Fruit fly (Drosophila melanogaster) ovary, adult (tissue): ENCODE results near the gene CG7290.

ENCODE experiments used
- CG17801 ChIP-seq: fragments of 200-800 bp; optimal IDR thresholded peaks from 2 replicates; lab custom pipeline; 2019; ENCODE audit warnings: missing biosample characterization, mild to moderate bottlenecking, missing genetic modification characterization, moderate library complexity; ENCODE audit not compliant: partially characterized antibody

The CG7290 gene

DNA sequence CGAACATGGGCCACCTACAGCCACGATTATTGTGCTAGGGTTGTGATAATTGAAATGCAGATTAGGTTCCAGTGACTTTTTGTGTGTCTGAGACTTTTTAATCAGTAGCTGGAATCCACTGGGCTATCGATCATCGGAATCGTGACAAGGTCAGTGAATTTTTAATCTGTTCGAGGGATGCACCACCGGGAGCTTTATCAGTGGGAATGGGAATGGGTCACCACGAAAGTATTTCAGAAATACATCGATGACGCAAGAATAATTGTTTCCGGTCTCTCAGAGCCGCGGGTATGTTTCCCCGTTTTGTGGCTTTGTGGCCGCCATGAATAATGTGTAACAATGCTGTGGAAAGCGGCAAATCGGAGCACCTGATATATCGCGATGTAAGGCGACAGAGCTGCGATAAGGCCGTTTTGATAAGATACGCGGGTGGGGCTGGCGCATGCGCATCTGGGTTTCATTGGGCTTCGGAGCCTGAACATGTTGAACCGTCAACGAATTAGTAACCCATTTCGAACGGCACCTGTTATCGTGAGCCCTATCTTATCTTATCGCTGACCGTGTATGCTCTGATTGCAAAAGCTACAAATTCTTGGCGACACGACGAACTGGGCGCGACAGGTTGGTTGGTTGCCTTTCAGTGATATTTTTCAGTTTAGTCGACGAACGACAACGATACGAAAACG, 17.8 kb downstream of the CG7290 start, which contains the start of gene Ssk:
Ssk (plus strand) TSS at position 638 of the 686 bp plus-strand sequence.
- peak; percentile 22 for TF ChIP-seq CG17801 (GFP tag; lab: Kevin White, UChicago)

DNA sequence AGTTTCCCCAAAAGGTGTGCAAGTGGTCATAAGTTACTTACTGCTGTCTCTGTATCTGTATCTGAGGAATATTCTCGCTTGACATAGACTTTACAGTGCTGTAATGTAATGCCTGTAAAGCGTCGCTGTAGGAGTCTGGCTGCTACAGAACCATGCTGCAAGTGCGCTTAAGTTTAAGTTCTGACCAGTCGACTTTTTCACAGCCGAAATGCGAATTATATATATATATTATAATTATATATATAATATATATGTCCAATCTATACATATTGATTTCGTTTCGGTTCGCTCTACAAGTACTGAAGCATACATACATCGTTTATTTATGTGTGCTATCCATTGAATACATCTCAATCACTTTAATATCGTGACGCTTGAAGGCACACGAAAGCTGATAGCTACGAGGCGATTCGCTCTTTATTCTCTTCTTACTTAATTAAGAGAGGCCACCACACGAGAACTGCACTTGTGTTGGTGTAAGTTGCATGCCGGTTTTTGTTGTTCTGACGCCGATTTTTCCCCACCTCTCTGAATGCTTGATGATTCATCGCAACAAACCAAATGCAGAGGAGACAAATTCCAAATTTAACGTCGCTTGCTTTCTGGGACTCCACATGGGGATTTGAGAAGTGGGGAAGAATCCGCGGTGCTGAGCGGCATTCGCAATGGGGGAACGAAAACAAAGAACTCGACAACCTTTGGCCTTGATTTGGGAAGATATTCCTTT, 19.4 kb downstream of the CG7290 start:
- no peak for TF ChIP-seq CG17801 (GFP tag; lab: Kevin White, UChicago)

DNA sequence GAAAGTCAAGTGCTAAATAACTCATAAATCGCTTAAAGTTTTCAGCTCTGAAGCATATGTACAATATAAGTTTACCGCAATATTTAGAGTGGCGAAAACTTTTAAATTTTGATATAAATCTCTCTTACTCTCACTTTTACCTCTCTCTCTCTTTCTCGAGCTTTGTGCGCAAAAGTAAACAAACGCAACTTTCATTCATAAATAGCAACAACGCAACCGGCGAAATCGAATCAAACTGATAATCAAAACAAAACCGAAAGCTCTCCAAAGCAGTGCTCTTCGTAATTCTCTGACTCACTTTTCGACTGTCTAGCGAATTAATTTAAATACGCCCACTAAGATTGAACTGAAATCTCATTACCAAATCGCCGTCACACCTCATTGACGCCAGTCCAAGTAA, 20.0 kb downstream of the CG7290 start:
- TF ChIP-seq CG17801 (GFP tag; lab: Kevin White, UChicago) = no peak

DNA sequence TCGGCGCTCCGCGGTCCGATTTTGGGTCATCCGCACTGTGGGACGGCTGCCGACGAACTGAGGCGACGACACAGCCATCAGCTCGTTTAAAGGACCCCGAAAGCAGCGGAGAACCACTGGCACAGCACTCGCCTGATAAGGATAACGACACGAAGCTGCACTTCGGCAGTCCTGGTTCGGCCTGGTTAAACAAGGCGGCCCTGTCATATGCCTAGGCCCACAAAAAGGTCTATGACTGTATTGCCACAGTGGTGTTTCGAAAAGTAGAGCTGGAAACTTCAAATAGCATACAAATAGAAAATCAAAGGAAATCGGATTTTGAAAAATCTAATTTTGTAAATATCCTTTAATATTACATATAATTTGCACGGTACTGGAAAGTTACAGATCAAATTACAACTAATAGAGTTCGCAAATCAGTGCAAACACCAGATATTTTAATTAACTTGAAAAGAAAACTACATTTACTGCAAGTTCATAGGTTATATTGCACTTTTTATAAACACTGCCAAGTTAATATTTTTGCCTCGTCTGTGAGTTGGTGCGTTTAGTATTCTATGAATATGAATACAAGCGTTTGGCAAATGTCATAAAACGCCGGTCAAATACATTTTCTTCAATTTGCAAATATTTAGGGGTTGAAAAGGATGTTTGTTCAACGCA, 20.5 kb downstream of the CG7290 start:
- TF ChIP-seq CG17801 (GFP tag; lab: Kevin White, UChicago) = no peak

DNA sequence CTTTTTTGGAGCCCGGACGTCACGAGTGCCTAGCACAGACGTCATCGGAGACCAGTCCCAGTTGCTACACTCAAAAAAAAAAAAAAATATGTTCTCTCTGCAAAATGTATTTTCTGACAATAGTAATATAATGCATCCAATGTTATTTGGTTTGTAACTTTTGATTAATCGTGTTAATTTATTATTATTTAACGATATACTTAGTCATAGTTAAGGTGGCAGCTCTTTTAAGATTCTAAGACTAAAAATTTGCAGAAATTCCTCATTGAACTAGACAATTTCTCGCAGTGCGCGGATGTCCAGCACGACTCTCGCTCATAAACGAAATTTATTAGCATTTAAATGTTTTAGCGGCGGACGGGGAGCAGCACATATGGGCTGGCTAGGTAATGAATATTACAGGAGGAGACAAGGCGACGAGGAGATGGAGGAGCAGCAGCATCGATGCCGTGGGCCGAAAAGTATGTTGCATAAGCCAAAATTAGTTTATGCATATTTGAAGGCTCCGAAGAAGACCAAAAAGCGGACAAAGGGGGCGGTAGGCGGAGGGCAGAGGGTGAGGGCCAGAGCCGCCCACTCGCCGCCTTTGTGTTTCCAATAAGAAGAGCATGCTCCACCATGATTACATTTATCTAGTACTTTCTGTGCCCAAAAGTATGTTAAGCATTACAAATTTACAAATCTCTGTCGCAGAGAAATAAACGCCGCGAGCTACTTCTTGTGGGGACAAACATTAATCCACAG, 22.3 kb downstream of the CG7290 start:
- TF ChIP-seq CG17801 (GFP tag; lab: Kevin White, UChicago) = no peak

DNA sequence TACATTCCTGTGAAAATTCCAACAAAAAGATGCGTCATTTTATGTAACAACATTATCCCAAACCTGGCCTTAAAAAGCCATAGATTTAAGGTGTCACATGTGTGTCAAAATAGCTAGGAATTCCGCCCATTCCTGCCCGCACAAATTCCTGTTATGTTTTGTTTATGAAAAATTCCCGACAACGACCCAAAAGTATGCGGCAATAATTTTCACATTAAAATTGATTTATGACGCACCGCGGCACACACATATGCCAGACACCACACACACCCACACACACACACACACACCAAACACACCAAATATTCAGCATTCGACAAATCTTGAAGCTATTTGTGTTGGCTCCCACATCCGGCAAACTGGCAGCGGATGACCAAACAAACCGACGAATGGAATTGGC, 23.0 kb downstream of the CG7290 start:
- TF ChIP-seq CG17801 (GFP tag; lab: Kevin White, UChicago) = no peak

DNA sequence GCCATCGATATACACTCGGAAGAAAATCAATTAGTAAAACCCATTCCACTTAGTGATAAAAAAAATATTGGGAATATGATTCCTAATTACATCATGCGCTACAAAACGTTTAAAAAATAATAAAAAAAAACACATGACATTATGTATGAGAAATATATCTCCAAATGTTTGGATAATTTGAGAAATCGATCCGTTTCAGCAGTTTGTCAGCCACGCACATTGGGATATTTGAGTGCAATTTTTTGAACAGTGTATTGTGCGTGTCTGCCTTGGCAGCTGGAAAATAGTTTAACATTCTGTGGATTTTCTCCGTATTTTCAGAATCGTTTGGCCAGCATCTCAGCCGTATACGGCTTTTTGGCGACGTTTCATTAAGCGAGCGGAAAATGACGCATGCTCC, 27.7 kb downstream of the CG7290 start:
- TF ChIP-seq CG17801 (GFP tag; lab: Kevin White, UChicago) = no peak

DNA sequence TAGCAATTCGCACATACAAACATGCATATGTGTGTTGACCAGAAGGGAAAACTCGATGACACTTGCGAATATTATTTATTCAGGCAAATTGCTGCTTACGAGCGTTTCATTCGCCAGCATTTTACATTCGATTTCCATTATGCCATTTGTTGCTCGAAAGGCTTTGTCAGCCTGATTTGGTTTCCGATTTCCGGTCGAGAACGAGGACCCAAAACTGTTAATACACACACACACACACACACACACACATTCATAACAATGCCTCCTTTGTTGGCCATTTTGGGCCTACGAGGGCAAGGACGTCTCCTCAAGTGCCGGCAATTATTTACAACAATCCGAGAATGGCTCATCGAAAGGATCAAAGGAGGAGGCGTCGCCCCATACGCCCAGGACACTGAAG, 28.1 kb downstream of the CG7290 start:
- no peak for TF ChIP-seq CG17801 (GFP tag; lab: Kevin White, UChicago)

DNA sequence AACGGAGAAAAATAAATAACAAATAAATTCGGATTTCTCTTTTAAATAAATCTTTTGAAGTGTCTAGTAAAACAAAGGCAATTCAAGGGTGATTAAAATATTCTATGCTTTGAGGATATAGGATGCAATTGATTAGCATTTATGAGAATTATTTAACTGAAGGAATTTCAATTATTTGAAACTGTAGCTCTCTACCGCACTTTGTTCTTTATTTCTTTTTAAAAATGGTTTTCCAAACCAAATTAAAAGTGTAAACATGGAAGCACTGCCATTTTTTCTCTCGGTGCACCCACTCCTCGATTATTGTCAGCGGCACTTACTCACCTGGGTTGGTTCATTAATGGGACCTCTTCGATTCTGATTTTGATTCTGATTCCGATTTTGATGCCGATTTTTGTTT, 37.7 kb downstream of the CG7290 start:
- no peak for TF ChIP-seq CG17801 (GFP tag; lab: Kevin White, UChicago)
